Fruit fly (Drosophila melanogaster): Measurements from ENCODE around the gene CG11619.

CG11619 gene

DNA sequence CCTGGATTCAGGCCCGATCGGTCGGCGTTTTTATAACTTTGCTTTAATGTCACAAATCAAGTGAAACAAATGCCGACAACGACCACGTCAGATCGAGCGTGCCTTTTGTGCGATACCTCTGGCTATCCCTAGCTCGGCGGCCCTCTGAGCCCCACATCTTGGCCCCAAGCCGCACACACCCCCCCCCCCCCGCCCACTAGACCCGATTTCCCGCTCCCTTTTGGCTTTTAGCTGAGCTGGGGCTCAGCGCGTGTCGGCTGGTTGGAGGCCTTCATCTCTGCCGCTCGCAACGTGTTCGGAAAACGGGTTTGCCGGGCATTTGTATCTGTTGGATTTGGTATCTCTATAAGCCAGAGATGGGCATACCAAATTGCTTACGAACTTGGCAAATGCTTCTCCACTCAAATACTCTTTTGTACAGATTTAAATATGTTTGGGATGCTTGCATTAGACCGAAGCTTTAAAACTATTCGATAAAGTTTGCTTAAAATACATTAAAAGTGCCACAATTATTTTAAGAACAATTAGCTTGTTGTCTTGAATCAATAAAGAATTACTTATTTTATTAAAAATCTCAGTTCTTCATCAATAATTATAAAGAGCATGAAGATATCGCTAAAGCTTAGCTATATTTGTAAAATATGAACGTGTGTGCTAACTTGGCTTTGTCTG lies 28.1 kb upstream of the CG11619 start (continued):
- TF ChIP-seq crol (GFP tag; IDR thresholded peaks at IDR 0.05) (peak; percentile 86), sna (GFP tag; IDR thresholded peaks at IDR 0.05; ENCODE audit: partially characterized antibody) (0 out of 2 replicates have a peak, but pooled peaks have one; percentile 36), CG2712 (tag; optimal IDR thresholded peaks at IDR 0.05) (peak; percentile 7), CG9727 (GFP tag; optimal IDR thresholded peaks at IDR 0.05) (peak; percentile 4), Drgx (GFP tag; IDR thresholded peaks at IDR 0.05) (peak; percentile 38; the same call in 1 of the 2 replicates), Meics (GFP tag; optimal IDR thresholded peaks at IDR 0.05) (peak; percentile 73), CG7786 (GFP tag; optimal IDR thresholded peaks at IDR 0.05) (peak; percentile 12), BtbVII (GFP tag; optimal IDR thresholded peaks at IDR 0.05) (peak; percentile 35), gcm (GFP tag; optimal IDR thresholded peaks at IDR 0.05) (no peak), CG8924 (tag; optimal IDR thresholded peaks at IDR 0.05) (peak; percentile 52), dpn (GFP tag; optimal IDR thresholded peaks at IDR 0.05) (peak in 1 of 2 experiments; percentile 14), Bgb (GFP tag; IDR thresholded peaks at IDR 0.05; ENCODE audit: partially characterized antibody) (peak; percentile 27; the same call in 1 of the 2 replicates), CG10654 (GFP tag; optimal IDR thresholded peaks at IDR 0.05) (no peak), CG7839 (tag; optimal IDR thresholded peaks at IDR 0.05) (peak; percentile 63), wdn (GFP tag; IDR thresholded peaks at IDR 0.05) (0 out of 2 replicates have a peak, but pooled peaks have one; percentile 39), run (tag; optimal IDR thresholded peaks at IDR 0.05) (no peak), ken (GFP tag; IDR thresholded peaks at IDR 0.05) (no peak), CG3726 (GFP tag; IDR thresholded peaks at IDR 0.05) (no peak), CG6689 (GFP tag; IDR thresholded peaks at IDR 0.05) (0 out of 2 replicates have a peak, but pooled peaks have one; percentile 16), CG14441 (GFP tag; IDR thresholded peaks at IDR 0.05) (peak; percentile 46), Jarid2 (GFP tag; optimal IDR thresholded peaks at IDR 0.05) (peak; percentile 12), CG10543 (GFP tag; optimal IDR thresholded peaks at IDR 0.05) (peak; percentile 84), scrt (GFP tag; optimal IDR thresholded peaks at IDR 0.05) (peak; percentile 25), ind (GFP tag; optimal IDR thresholded peaks at IDR 0.05) (peak; percentile 24), Fer3 (tag; optimal IDR thresholded peaks at IDR 0.05) (peak; percentile 27), al (GFP tag; IDR thresholded peaks at IDR 0.05) (0 out of 2 replicates have a peak, but pooled peaks have one; percentile 22), H2.0 (GFP tag; IDR thresholded peaks at IDR 0.05) (no peak; the same call in 1 of the 2 replicates), tin (GFP tag; optimal IDR thresholded peaks at IDR 0.05) (peak; percentile 21), CG8359 (GFP tag; optimal IDR thresholded peaks at IDR 0.05; ENCODE audit: borderline replicate concordance) (no peak), CG11695 (GFP tag; IDR thresholded peaks at IDR 0.05) (peak; percentile 62), CG2678 (tag; optimal IDR thresholded peaks at IDR 0.05) (peak; percentile 65), CG12769 (tag; optimal IDR thresholded peaks at IDR 0.05) (peak; percentile 93), Lpt (GFP tag; optimal IDR thresholded peaks at IDR 0.05) (no peak), CG9215 (GFP tag; IDR thresholded peaks at IDR 0.05) (0 out of 2 replicates have a peak, but pooled peaks have one; percentile 21), CG6854 (GFP tag; optimal IDR thresholded peaks at IDR 0.05) (no peak), vvl (GFP tag; IDR thresholded peaks at IDR 0.05) (peak; percentile 48; the same call in 1 of the 2 replicates), CG12659 (GFP tag; optimal IDR thresholded peaks at IDR 0.05) (peak; percentile 12), Rfx (GFP tag; IDR thresholded peaks at IDR 0.05) (peak; percentile 46; the same call in 1 of the 2 replicates), CG30403 (GFP tag; optimal IDR thresholded peaks at IDR 0.05) (peak; percentile 24), MBD-R2 (GFP tag; IDR thresholded peaks at IDR 0.05) (no peak), CG9437 (GFP tag; optimal IDR thresholded peaks at IDR 0.05) (peak; percentile 22), CG9817 (tag; optimal IDR thresholded peaks at IDR 0.05) (peak; percentile 28), emc (GFP tag; optimal IDR thresholded peaks at IDR 0.05) (no peak), bcd (GFP tag; optimal IDR thresholded peaks at IDR 0.05) (peak; percentile 33), dysf (GFP tag; IDR thresholded peaks at IDR 0.05) (peak; percentile 67; the same call in 2 of the 3 replicates), Dek (tag; optimal IDR thresholded peaks at IDR 0.05) (peak; percentile 1), lmd (GFP tag; IDR thresholded peaks at IDR 0.05) (peak; percentile 44; the same call in 1 of the 2 replicates), D19A (tag; optimal IDR thresholded peaks at IDR 0.05) (peak; percentile 88), CG6683 (GFP tag; optimal IDR thresholded peaks at IDR 0.05) (no peak)
